Worm (Caenorhabditis elegans) whole organism, mixed stage, embryonic: ENCODE measurements around the gene srh-21.

Source experiments
- M03D4.4 ChIP-seq: sonication (generic microtip); optimal IDR thresholded peaks from 2 replicates; lab custom pipeline; 2017; ENCODE audit warnings: mild to moderate bottlenecking, missing genetic modification characterization, missing compliant biosample characterization
- bed-3 ChIP-seq: fragments of 200-800 bp; sonication (Bioruptor generic); optimal IDR thresholded peaks from 3 replicates; lab custom pipeline; 2018; ENCODE audit warnings: mild to moderate bottlenecking, missing genetic modification characterization, moderate library complexity, missing compliant biosample characterization
- blmp-1 ChIP-seq: fragments of 150-350 bp; optimal IDR thresholded peaks from 2 replicates; lab custom pipeline; 2014; ENCODE audit warnings: missing biosample characterization, missing genetic modification characterization
- ceh-39 ChIP-seq: fragments of 150-350 bp; optimal IDR thresholded peaks from 2 replicates; lab custom pipeline; 2014; ENCODE audit warnings: missing biosample characterization, missing genetic modification characterization
- ceh-43 ChIP-seq: fragments of 200-800 bp; sonication (Bioruptor generic); optimal IDR thresholded peaks from 2 replicates; lab custom pipeline; 2018; ENCODE audit warnings: mild to moderate bottlenecking, missing genetic modification characterization, moderate library complexity, missing compliant biosample characterization
- ceh-83 ChIP-seq: fragments of 200-800 bp; sonication (Bioruptor generic); optimal IDR thresholded peaks from 2 replicates; lab custom pipeline; 2018; ENCODE audit warnings: mild to moderate bottlenecking, missing genetic modification characterization, missing compliant biosample characterization
- ces-1 ChIP-seq: fragments of 150-350 bp; optimal IDR thresholded peaks from 2 replicates; lab custom pipeline; 2014; ENCODE audit warnings: missing biosample characterization, missing genetic modification reagents, missing genetic modification characterization
- cnd-1 ChIP-seq: fragments of 200-800 bp; sonication (Bioruptor generic); optimal IDR thresholded peaks from 2 replicates; lab custom pipeline; 2018; ENCODE audit warnings: mild to moderate bottlenecking, missing genetic modification characterization, missing compliant biosample characterization
- elt-1 ChIP-seq: sonication (generic microtip); optimal IDR thresholded peaks from 2 replicates; lab custom pipeline; 2017; ENCODE audit warnings: missing genetic modification characterization, mild to moderate bottlenecking, missing compliant biosample characterization, antibody characterized with exemption, moderate library complexity, borderline replicate concordance; ENCODE audit not compliant: insufficient read depth
- elt-3 ChIP-seq: fragments of 150-350 bp; optimal IDR thresholded peaks from 2 replicates; lab custom pipeline; 2014; ENCODE audit warnings: missing biosample characterization, missing genetic modification characterization
- flh-1 ChIP-seq: fragments of 200-800 bp; sonication (Bioruptor generic); optimal IDR thresholded peaks from 2 replicates; lab custom pipeline; 2018; ENCODE audit warnings: mild to moderate bottlenecking, missing genetic modification characterization, moderate library complexity, missing compliant biosample characterization
- ham-2 ChIP-seq: fragments of 200-800 bp; sonication (Bioruptor generic); optimal IDR thresholded peaks from 2 replicates; lab custom pipeline; 2018; ENCODE audit warnings: mild to moderate bottlenecking, missing genetic modification characterization, missing compliant biosample characterization
- hlh-1 ChIP-seq: fragments of 150-350 bp; optimal IDR thresholded peaks from 2 replicates; lab custom pipeline; 2014; ENCODE audit warnings: missing biosample characterization, missing genetic modification reagents, missing genetic modification characterization
- lin-13 ChIP-seq: fragments of 150-350 bp; optimal IDR thresholded peaks from 2 replicates; lab custom pipeline; 2014; ENCODE audit warnings: missing biosample characterization, missing genetic modification characterization
- lin-32 ChIP-seq: fragments of 200-800 bp; sonication (Bioruptor generic); optimal IDR thresholded peaks from 2 replicates; lab custom pipeline; 2018; ENCODE audit warnings: mild to moderate bottlenecking, missing genetic modification characterization, missing compliant biosample characterization
- lsy-2 ChIP-seq: fragments of 150-350 bp; optimal IDR thresholded peaks from 2 replicates; lab custom pipeline; 2014; ENCODE audit warnings: missing biosample characterization, missing genetic modification characterization
- mab-5 ChIP-seq: fragments of 150-350 bp; optimal IDR thresholded peaks from 2 replicates; lab custom pipeline; 2014; ENCODE audit warnings: missing biosample characterization, missing genetic modification characterization
- mep-1 ChIP-seq: fragments of 150-350 bp; optimal IDR thresholded peaks from 2 replicates; lab custom pipeline; 2017; ENCODE audit warnings: missing biosample characterization, missing genetic modification reagents, missing genetic modification characterization, inconsistent platforms
- mls-2 ChIP-seq: sonication (generic microtip); optimal IDR thresholded peaks from 2 replicates; lab custom pipeline; 2016; ENCODE audit warnings: mild to moderate bottlenecking, missing genetic modification characterization, moderate library complexity, missing compliant biosample characterization
- nhr-12 ChIP-seq: fragments of 150-350 bp; optimal IDR thresholded peaks from 2 replicates; lab custom pipeline; 2014; ENCODE audit warnings: missing biosample characterization, missing genetic modification characterization
- nhr-2 ChIP-seq: fragments of 150-350 bp; optimal IDR thresholded peaks from 2 replicates; lab custom pipeline; 2014; ENCODE audit warnings: missing biosample characterization, missing genetic modification characterization
- nhr-237 ChIP-seq: fragments of 150-350 bp; optimal IDR thresholded peaks from 2 replicates; lab custom pipeline; 2014; ENCODE audit warnings: missing biosample characterization, missing genetic modification characterization
- nhr-28 ChIP-seq: fragments of 150-350 bp; optimal IDR thresholded peaks from 2 replicates; lab custom pipeline; 2014; ENCODE audit warnings: missing biosample characterization, missing genetic modification characterization
- nhr-76 ChIP-seq: sonication (generic microtip); optimal IDR thresholded peaks from 2 replicates; lab custom pipeline; 2017; ENCODE audit warnings: missing biosample characterization, missing genetic modification characterization
- pha-4 ChIP-seq: fragments of 150-350 bp; optimal IDR thresholded peaks from 2 replicates; lab custom pipeline; 2018; ENCODE audit warnings: missing biosample characterization, missing genetic modification reagents, missing genetic modification characterization
- sem-2 ChIP-seq: fragments of 200-800 bp; sonication (Bioruptor generic); optimal IDR thresholded peaks from 2 replicates; lab custom pipeline; 2018; ENCODE audit warnings: mild to moderate bottlenecking, missing genetic modification characterization, missing compliant biosample characterization
- snpc-4 ChIP-seq: fragments of 150-350 bp; optimal IDR thresholded peaks from 2 replicates; lab custom pipeline; 2014; ENCODE audit warnings: missing biosample characterization, missing genetic modification characterization
- sptf-1 ChIP-seq: sonication (generic microtip); optimal IDR thresholded peaks from 2 replicates; lab custom pipeline; 2017; ENCODE audit warnings: mild to moderate bottlenecking, missing genetic modification characterization, moderate library complexity, missing compliant biosample characterization
- tbx-8 ChIP-seq: fragments of 200-800 bp; sonication (Bioruptor generic); optimal IDR thresholded peaks from 2 replicates; lab custom pipeline; 2018; ENCODE audit warnings: mild to moderate bottlenecking, missing genetic modification characterization, moderate library complexity, missing compliant biosample characterization
- unc-62 ChIP-seq: fragments of 150-350 bp; optimal IDR thresholded peaks from 2 replicates; lab custom pipeline; 2014; ENCODE audit warnings: missing biosample characterization, missing genetic modification reagents, missing genetic modification characterization
- zip-8 ChIP-seq: fragments of 150-350 bp; optimal IDR thresholded peaks from 2 replicates; lab custom pipeline; 2014; ENCODE audit warnings: missing biosample characterization, missing genetic modification characterization
- ztf-11 ChIP-seq: fragments of 150-350 bp; optimal IDR thresholded peaks from 2 replicates; lab custom pipeline; 2014; ENCODE audit warnings: missing biosample characterization, missing genetic modification characterization

The srh-21 gene

ce11 chrV:4918091-4918624 lies 8.3 kb upstream of the srh-21 start, which contains the start of gene C02E7.7:
Gene C02E7.7 (minus strand): TSS chrV:4918574.
- TF ChIP-seq snpc-4 (no peak), lin-13 (tag; lab: Kevin White, UChicago) (no peak), mab-5 (tag; lab: Kevin White, UChicago) (no peak), nhr-12 (tag; lab: Kevin White, UChicago) (no peak)

DNA sequence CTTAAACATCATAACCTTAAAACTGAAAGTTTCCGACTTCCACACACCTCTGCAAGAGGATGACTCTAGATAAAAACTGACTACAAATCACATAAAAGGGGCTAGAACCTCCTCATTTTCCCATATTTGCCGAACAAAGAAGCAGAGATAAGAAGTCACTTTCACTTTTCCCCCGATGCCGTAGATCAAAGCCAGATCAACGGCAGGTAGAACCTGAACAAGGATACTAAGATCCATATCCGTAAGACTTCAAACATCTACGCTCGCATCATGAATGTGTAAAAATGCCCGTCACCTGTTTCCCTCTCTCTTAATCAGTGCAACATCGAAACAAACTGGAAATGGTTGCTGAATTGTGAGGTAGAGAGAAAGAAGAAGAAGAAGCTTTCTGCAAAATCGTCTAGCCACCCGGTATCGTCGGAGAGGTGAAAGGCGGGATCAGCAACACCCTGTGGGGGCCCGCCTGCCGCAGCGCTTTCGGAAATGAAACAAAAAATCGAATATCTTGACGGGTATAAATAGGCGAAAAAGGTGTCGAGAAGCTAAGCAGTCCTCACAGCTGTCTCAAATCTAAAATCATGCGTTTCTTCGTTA lies 7.7 kb upstream of the srh-21 start, which contains the start of gene C02E7.6:
C02E7.6 (plus strand) TSS at position 544 of the 594 bp plus-strand sequence.
- TF ChIP-seq unc-62 (peak; percentile 16), bed-3 (GFP tag; lab: Kevin White, UChicago) (no peak), snpc-4 (no peak), lin-32 (GFP tag; lab: Kevin White, UChicago) (no peak), cnd-1 (tag; lab: Kevin White, UChicago) (no peak), ztf-11 (no peak), sptf-1 (no peak), pha-4 (tag; lab: Kevin White, UChicago) (no peak), nhr-12 (tag; lab: Kevin White, UChicago) (no peak), ceh-43 (GFP tag; lab: Kevin White, UChicago) (no peak), mep-1 (no peak), nhr-76 (tag; lab: Kevin White, UChicago) (no peak), nhr-2 (tag; lab: Kevin White, UChicago) (no peak), blmp-1 (tag; lab: Kevin White, UChicago) (peak; percentile 67), ham-2 (GFP tag; lab: Kevin White, UChicago) (no peak), mab-5 (tag; lab: Kevin White, UChicago) (no peak), nhr-28 (tag; lab: Kevin White, UChicago) (no peak), sem-2 (no peak), elt-3 (tag; lab: Kevin White, UChicago) (no peak), lin-13 (tag; lab: Kevin White, UChicago) (no peak), hlh-1 (tag; lab: Kevin White, UChicago) (no peak), nhr-237 (tag; lab: Kevin White, UChicago) (peak; percentile 14), elt-1 (tag; lab: Kevin White, UChicago) (peak; percentile 90), zip-8 (tag; lab: Kevin White, UChicago) (no peak)
- TF ChIP-seq, all 35 proteins: peak for 4

ce11 chrV:4920690-4921152 lies 5.8 kb upstream of the srh-21 start, which contains the start of the genes C02E7.8 and srh-23:
Gene C02E7.8 (minus strand): TSS chrV:4920790.
Gene srh-23 (plus strand): TSS chrV:4921102.
- no peak for TF ChIP-seq lsy-2 (tag; lab: Kevin White, UChicago)
- no peak for TF ChIP-seq cnd-1 (tag; lab: Kevin White, UChicago)
- no peak for TF ChIP-seq unc-62
- no peak for TF ChIP-seq elt-1 (tag; lab: Kevin White, UChicago)
- no peak for TF ChIP-seq bed-3 (GFP tag; lab: Kevin White, UChicago)
- no peak for TF ChIP-seq ztf-11
- no peak for TF ChIP-seq snpc-4
- no peak for TF ChIP-seq mab-5 (tag; lab: Kevin White, UChicago)
- TF ChIP-seq ceh-39 (tag; lab: Kevin White, UChicago): no peak
- no peak for TF ChIP-seq ceh-43 (GFP tag; lab: Kevin White, UChicago)
- TF ChIP-seq pha-4 (tag; lab: Kevin White, UChicago): no peak
- no peak for TF ChIP-seq nhr-237 (tag; lab: Kevin White, UChicago)
- no peak for TF ChIP-seq flh-1

DNA sequence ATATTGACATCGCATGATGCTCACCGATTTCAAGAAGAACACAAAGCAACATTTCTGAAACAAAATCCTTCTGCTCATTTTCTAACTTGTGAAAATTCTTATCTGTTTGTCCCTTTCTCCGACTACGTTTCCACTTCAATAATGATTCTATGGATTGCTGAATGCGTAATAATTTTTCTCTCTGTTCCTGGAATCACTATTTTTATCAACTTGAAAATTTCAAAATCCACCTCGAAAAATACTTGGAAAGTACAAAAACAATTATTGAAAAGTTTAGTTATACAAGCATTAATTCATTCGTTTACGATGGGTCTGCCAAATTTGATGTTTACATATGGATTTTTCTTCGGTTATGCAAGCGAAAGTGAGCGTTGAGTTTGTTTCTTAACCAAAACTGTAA lies 4.4 kb upstream of the srh-21 start, which contains the start of gene srh-22:
srh-22 (plus strand) TSS at position 301 of the 400 bp plus-strand sequence.
- TF ChIP-seq lin-13 (tag; lab: Kevin White, UChicago): no peak
- no peak for TF ChIP-seq ces-1 (GFP tag; lab: Kevin White, UChicago)
- TF ChIP-seq sem-2: no peak
- no peak for TF ChIP-seq sptf-1
- TF ChIP-seq tbx-8: no peak
- TF ChIP-seq nhr-2 (tag; lab: Kevin White, UChicago): no peak

DNA sequence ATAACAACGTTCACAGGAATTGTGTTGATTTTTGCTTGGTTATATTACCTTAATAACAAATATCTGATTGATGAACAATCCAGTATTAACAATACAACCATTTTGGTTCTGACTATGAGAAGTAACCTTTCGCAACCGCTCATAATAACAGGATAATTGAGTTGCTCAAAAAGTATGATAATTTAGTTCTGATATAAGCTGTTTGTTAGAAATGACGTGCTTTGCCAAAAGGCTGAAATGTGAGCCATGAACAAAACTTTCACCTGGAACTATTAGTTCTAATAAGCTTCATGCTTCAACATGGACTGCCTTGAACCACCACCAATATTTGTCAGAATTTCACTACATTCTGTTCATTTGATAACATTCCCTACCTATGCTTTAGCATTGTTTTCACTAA lies 1.9 kb upstream of the srh-21 start, which contains the start of gene srh-20:
srh-20 (plus strand) TSS at position 301 of the 400 bp plus-strand sequence.
- TF ChIP-seq lsy-2 (tag; lab: Kevin White, UChicago): no peak
- no peak for TF ChIP-seq ceh-83 (GFP tag; lab: Kevin White, UChicago)
- no peak for TF ChIP-seq mls-2 (tag; lab: Kevin White, UChicago)
- no peak for TF ChIP-seq nhr-237 (tag; lab: Kevin White, UChicago)
- no peak for TF ChIP-seq ham-2 (GFP tag; lab: Kevin White, UChicago)
- no peak for TF ChIP-seq blmp-1 (tag; lab: Kevin White, UChicago)
- TF ChIP-seq M03D4.4 (tag; lab: Kevin White, UChicago): no peak
- no peak for TF ChIP-seq elt-1 (tag; lab: Kevin White, UChicago)
- TF ChIP-seq pha-4 (tag; lab: Kevin White, UChicago): no peak
- no peak for TF ChIP-seq nhr-2 (tag; lab: Kevin White, UChicago)
- TF ChIP-seq cnd-1 (tag; lab: Kevin White, UChicago): no peak
- TF ChIP-seq ces-1 (GFP tag; lab: Kevin White, UChicago): no peak
- no peak for TF ChIP-seq ztf-11
- TF ChIP-seq lin-13 (tag; lab: Kevin White, UChicago): no peak
- TF ChIP-seq tbx-8: no peak
- no peak for TF ChIP-seq nhr-28 (tag; lab: Kevin White, UChicago)
- TF ChIP-seq elt-3 (tag; lab: Kevin White, UChicago): no peak
